Fruit fly (Drosophila melanogaster) whole organism, adult: ENCODE measurements around the gene Mps1.

Source experiments
- CG11617 ChIP-seq: fragments of 200-800 bp; sonication (Bioruptor generic); optimal IDR thresholded peaks from 2 replicates; lab custom pipeline; 2017; ENCODE audit warnings: mild to moderate bottlenecking, missing biosample characterization, missing genetic modification reagents, missing genetic modification characterization
- CG12768 ChIP-seq: fragments of 200-800 bp; sonication (Bioruptor generic); optimal IDR thresholded peaks from 2 replicates; lab custom pipeline; 2017; ENCODE audit warnings: missing biosample characterization, missing genetic modification characterization, mild to moderate bottlenecking, moderate library complexity, missing genetic modification reagents
- CG14711 ChIP-seq: fragments of 200-800 bp; sonication (Bioruptor generic); optimal IDR thresholded peaks from 2 replicates; lab custom pipeline; 2018; ENCODE audit warnings: missing biosample characterization, mild to moderate bottlenecking, missing genetic modification characterization, moderate library complexity
- CG1620 ChIP-seq: fragments of 200-800 bp; sonication (Bioruptor generic); optimal IDR thresholded peaks from 2 replicates; lab custom pipeline; 2016; ENCODE audit warnings: missing biosample characterization, missing genetic modification characterization
- CG33017 ChIP-seq: fragments of 200-800 bp; sonication (Bioruptor generic); optimal IDR thresholded peaks from 2 replicates; lab custom pipeline; 2018; ENCODE audit warnings: missing biosample characterization, mild to moderate bottlenecking, missing genetic modification characterization, moderate library complexity
- CG5204 ChIP-seq: fragments of 200-800 bp; sonication (Bioruptor generic); optimal IDR thresholded peaks from 2 replicates; lab custom pipeline; 2016; ENCODE audit warnings: missing biosample characterization, missing genetic modification characterization
- CG7045 ChIP-seq: fragments of 200-800 bp; sonication (Bioruptor generic); optimal IDR thresholded peaks from 2 replicates; lab custom pipeline; 2017; ENCODE audit warnings: missing biosample characterization, mild to moderate bottlenecking, missing genetic modification characterization
- CG7101 ChIP-seq: fragments of 200-800 bp; sonication (Bioruptor generic); optimal IDR thresholded peaks from 2 replicates; lab custom pipeline; 2018; ENCODE audit warnings: missing biosample characterization, mild to moderate bottlenecking, missing genetic modification characterization, moderate library complexity
- Clk ChIP-seq: fragments of 200-800 bp; sonication (Bioruptor generic); optimal IDR thresholded peaks from 2 replicates; lab custom pipeline; 2017; ENCODE audit warnings: missing biosample characterization, missing genetic modification characterization
- Crg-1 ChIP-seq: fragments of 200-800 bp; sonication (Bioruptor generic); optimal IDR thresholded peaks from 2 replicates; lab custom pipeline; 2016; ENCODE audit warnings: missing biosample characterization, missing genetic modification characterization
- Hr96 ChIP-seq: fragments of 200-800 bp; sonication (Bioruptor generic); optimal IDR thresholded peaks from 2 replicates; lab custom pipeline; 2016; ENCODE audit warnings: missing biosample characterization, missing genetic modification characterization
- Mnt ChIP-seq: fragments of 200-800 bp; sonication (Bioruptor generic); optimal IDR thresholded peaks from 2 replicates; lab custom pipeline; 2016; ENCODE audit warnings: missing biosample characterization, mild to moderate bottlenecking, missing genetic modification characterization
- bab1 ChIP-seq: fragments of 200-800 bp; sonication (Bioruptor generic); optimal IDR thresholded peaks from 3 replicates; lab custom pipeline; 2019; ENCODE audit warnings: missing biosample characterization, mild to moderate bottlenecking, missing genetic modification characterization, moderate library complexity
- cic ChIP-seq: fragments of 200-800 bp; sonication (Bioruptor generic); optimal IDR thresholded peaks from 2 replicates; lab custom pipeline; 2017; ENCODE audit warnings: missing biosample characterization, mild to moderate bottlenecking, missing genetic modification characterization, moderate library complexity
- cnc ChIP-seq, 2 experiments: fragments of >200 bp; optimal IDR thresholded peaks; 2 replicates each; lab custom pipeline; 2017
- kay ChIP-seq: fragments of 200-800 bp; sonication (Bioruptor generic); peaks from one replicate; lab custom pipeline; 2016; ENCODE audit warnings: missing biosample characterization, missing genetic modification characterization, borderline replicate concordance
- ovo ChIP-seq: fragments of 200-800 bp; sonication (Bioruptor generic); optimal IDR thresholded peaks from 2 replicates; lab custom pipeline; 2016; ENCODE audit warnings: missing biosample characterization, missing genetic modification characterization
- pad ChIP-seq: fragments of 200-800 bp; sonication (Bioruptor generic); optimal IDR thresholded peaks from 3 replicates; lab custom pipeline; 2017; ENCODE audit warnings: missing biosample characterization, missing genetic modification characterization, mild to moderate bottlenecking, moderate library complexity, missing genetic modification reagents
- tj ChIP-seq: fragments of 200-800 bp; sonication (Bioruptor generic); optimal IDR thresholded peaks from 3 replicates; lab custom pipeline; 2017; ENCODE audit warnings: missing biosample characterization, mild to moderate bottlenecking, missing genetic modification characterization, moderate library complexity
- toe ChIP-seq: fragments of 200-800 bp; sonication (Bioruptor generic); optimal IDR thresholded peaks from 2 replicates; lab custom pipeline; 2016; ENCODE audit warnings: missing biosample characterization, missing genetic modification characterization

Gene Mps1

DNA sequence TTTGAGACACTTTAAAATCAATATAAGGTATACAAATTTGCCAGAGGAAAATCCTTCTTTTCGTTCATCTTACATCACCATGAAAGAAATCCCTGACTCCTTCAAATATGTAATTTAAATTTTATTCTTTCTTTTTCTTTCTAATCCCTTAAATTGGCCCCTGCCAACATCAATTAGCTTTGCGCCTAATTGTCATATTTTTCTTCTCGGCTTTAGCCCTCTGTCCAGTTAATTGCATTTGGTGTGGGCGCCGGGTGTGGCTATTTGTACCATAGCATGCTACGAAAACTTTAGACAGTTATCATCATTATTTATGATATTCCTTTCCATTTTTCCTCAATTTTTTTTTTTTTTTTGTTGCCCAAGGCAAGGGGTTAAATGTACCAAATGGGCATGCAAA is 40.7 kb upstream of the Mps1 start, which contains the start of gene CG43175:
Gene CG43175 (plus strand): TSS at position 301 of the 400 bp plus-strand sequence.
- no peak for TF ChIP-seq Hr96 (GFP tag; lab: Kevin White, UChicago)
- TF ChIP-seq CG33017 (tag; lab: Kevin White, UChicago), result no peak
- TF ChIP-seq cnc (optimal IDR thresholded peaks at IDR 0.05; lab: Kevin White, UChicago), result no peak
- no peak for TF ChIP-seq CG1620 (GFP tag; lab: Kevin White, UChicago)
- no peak for TF ChIP-seq tj (GFP tag; lab: Kevin White, UChicago)
- TF ChIP-seq CG12768 (GFP tag; lab: Kevin White, UChicago), result no peak
- TF ChIP-seq pad (GFP tag; lab: Kevin White, UChicago), result no peak
- no peak for TF ChIP-seq kay (GFP tag; lab: Kevin White, UChicago)
- no peak for TF ChIP-seq CG7101 (tag; lab: Kevin White, UChicago)
- TF ChIP-seq Crg-1 (GFP tag; lab: Kevin White, UChicago), result no peak
- TF ChIP-seq CG11617, result no peak
- no peak for TF ChIP-seq bab1

DNA sequence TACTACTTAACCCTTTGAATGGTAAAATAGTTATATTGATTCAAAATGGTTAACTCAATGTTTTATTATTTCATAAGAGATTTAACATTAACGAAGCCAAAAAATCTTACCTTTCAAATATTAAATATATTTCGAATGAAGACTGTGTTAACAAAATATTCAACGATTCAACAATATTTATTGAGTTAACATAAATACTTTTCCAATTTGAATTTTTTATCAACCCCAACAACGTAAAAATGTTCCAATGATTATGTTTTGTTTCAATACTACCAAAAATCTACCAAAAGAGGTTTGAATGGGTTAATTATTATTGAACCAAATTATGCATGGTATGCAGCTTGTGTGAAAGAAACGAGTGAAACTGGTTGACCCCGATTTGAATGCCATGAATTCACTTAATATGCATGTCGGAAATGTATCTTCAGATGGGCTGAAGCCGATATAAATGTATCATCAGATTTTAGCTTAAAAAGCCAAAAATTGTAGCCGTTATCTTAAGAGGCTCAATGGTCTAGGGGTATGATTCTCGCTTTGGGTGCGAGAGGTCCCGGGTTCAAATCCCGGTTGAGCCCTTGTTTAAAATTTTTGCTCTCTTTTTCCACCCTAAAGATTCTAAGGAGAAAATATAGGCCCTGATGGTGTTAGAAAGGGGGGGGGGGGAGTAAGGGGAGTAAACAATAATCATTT is 39.8 kb upstream of the Mps1 start:
- TF ChIP-seq Hr96 (GFP tag; lab: Kevin White, UChicago), result no peak
- TF ChIP-seq tj (GFP tag; lab: Kevin White, UChicago), result peak; percentile 56
- no peak for TF ChIP-seq cnc (optimal IDR thresholded peaks at IDR 0.05; lab: Kevin White, UChicago)
- TF ChIP-seq Crg-1 (GFP tag; lab: Kevin White, UChicago), result no peak
- peak; percentile 40 for TF ChIP-seq bab1
- no peak for TF ChIP-seq cic (GFP tag; lab: Kevin White, UChicago)
- no peak for TF ChIP-seq CG5204 (GFP tag; lab: Kevin White, UChicago)
- TF ChIP-seq Mnt (GFP tag; lab: Kevin White, UChicago), result no peak
- no peak for TF ChIP-seq ovo (GFP tag; lab: Kevin White, UChicago)
- no peak for TF ChIP-seq pad (GFP tag; lab: Kevin White, UChicago)

DNA sequence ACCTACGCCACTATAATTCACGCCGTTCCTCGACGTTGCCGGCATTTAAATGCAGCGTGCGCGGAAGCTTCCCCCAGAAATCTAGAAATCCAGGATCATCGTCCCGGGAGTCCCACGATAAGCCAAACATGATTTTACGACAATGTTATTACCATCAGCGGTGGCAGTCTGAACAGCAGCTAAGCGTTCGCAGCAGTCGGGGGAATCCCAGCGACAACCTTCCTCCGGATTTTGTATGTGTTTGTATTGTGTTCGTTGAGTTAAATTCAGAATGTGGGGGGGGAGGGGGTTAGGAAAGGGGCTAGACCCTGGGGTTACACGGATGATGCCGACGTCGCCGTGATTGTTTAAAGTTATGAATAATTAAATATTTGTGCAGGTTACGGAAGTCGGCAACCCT is 27.1 kb upstream of the Mps1 start:
- no peak for TF ChIP-seq cnc (optimal IDR thresholded peaks at IDR 0.05; lab: Kevin White, UChicago)
- no peak for TF ChIP-seq CG7045 (GFP tag; lab: Kevin White, UChicago)
- no peak for TF ChIP-seq CG33017 (tag; lab: Kevin White, UChicago)
- no peak for TF ChIP-seq toe
- no peak for TF ChIP-seq CG7101 (tag; lab: Kevin White, UChicago)
- TF ChIP-seq Hr96 (GFP tag; lab: Kevin White, UChicago), result no peak
- TF ChIP-seq bab1, result no peak

DNA sequence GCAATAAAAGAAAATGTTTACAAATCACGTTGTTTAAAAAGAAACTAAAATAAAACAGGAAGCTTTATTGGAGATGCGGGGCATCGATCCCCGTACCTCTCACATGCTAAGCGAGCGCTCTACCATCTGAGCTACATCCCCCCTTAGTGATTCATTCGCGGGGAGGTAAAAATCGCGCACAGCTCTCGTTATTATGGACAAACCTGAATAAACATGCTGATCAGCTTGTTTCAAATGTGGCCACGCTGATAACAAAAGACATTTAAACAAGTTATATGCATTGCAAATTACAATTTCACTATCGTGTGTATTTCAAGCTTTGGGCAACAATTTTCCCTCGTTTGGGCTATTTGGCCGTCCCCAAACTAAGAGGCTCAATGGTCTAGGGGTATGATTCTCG is 25.8 kb upstream of the Mps1 start:
- TF ChIP-seq CG7101 (tag; lab: Kevin White, UChicago) (no peak), CG12768 (GFP tag; lab: Kevin White, UChicago) (no peak), CG7045 (GFP tag; lab: Kevin White, UChicago) (no peak), pad (GFP tag; lab: Kevin White, UChicago) (no peak), tj (GFP tag; lab: Kevin White, UChicago) (peak; percentile 50), kay (GFP tag; lab: Kevin White, UChicago) (peak; percentile 82), bab1 (peak; percentile 41)

DNA sequence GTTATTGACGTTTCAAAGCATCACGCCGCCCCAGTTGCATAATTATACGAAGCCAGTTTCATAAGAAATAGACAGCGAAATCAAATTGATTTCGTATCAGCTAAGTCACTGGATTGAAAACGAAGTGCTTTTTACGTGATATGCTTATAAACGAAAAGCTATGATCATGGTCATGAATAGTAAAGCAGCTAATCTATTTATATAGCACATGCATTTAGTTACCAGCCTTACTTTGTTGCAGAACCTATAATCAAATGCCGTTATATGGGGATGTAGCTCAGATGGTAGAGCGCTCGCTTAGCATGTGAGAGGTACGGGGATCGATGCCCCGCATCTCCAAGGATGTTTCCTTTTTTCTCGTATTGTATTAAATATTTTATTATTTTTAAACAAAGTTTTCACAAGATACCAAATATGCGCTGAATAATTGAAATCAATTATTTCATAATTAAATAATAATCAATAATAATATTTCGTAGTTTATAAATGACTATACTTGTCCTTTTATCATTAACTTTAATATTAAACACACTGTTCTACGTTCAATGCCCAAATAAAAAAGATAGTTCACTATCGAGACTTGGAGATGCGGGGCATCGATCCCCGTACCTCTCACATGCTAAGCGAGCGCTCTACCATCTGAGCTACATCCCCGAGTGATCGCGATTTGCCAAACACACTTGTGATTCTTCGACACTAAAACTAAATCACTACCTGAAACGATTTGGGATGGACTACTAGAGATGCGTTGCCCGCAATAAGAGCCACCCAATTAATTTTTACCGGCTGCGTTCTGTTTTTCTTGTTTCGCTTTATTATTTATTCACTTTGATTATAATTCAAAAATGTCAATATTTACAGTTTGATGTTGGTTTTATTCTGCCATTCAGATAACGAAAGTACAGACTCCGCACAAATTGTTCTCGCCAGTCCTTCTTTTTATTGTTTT is 24.7 kb upstream of the Mps1 start:
- TF ChIP-seq Clk (GFP tag; lab: Kevin White, UChicago) (no peak), CG33017 (tag; lab: Kevin White, UChicago) (no peak), toe (no peak), cic (GFP tag; lab: Kevin White, UChicago) (no peak), CG7101 (tag; lab: Kevin White, UChicago) (no peak), bab1 (peak; percentile 22), ovo (GFP tag; lab: Kevin White, UChicago) (no peak), CG7045 (GFP tag; lab: Kevin White, UChicago) (no peak)

DNA sequence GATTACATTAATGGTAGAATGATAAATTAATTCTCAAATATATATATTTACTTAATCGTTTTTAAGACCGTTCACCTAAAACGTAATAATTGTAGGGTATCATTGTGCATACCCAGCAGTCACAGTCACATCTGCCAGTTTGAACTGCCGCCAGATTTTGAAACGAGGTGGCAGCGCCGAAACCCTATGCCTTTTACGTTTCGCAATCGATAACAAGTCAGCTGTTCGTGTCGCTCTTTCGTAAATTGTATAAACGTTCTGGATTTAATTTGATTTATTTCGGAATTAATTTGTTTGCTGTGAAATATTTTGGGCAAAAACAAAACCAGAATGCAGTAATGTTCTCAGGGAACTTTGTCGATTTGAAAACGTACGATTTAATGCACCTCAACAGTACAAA is 23.6 kb upstream of the Mps1 start, which contains the start of gene CG14322:
Gene CG14322 (plus strand): TSS at position 236 of the 400 bp plus-strand sequence.
- TF ChIP-seq toe (peak; percentile 30), Crg-1 (GFP tag; lab: Kevin White, UChicago) (no peak), cic (GFP tag; lab: Kevin White, UChicago) (no peak), kay (GFP tag; lab: Kevin White, UChicago) (no peak), CG7045 (GFP tag; lab: Kevin White, UChicago) (no peak), CG33017 (tag; lab: Kevin White, UChicago) (no peak), pad (GFP tag; lab: Kevin White, UChicago) (no peak), CG11617 (no peak), CG12768 (GFP tag; lab: Kevin White, UChicago) (no peak), cnc (optimal IDR thresholded peaks at IDR 0.05; lab: Kevin White, UChicago) (no peak), CG7101 (tag; lab: Kevin White, UChicago) (no peak), Hr96 (GFP tag; lab: Kevin White, UChicago) (no peak), Clk (GFP tag; lab: Kevin White, UChicago) (no peak), CG1620 (GFP tag; lab: Kevin White, UChicago) (no peak), bab1 (peak; percentile 19), tj (GFP tag; lab: Kevin White, UChicago) (no peak), CG14711 (tag; lab: Kevin White, UChicago) (peak; percentile 10), ovo (GFP tag; lab: Kevin White, UChicago) (no peak)
